Worm (Caenorhabditis elegans) whole organism, L1 larva: ENCODE data around the gene col-118.

Experiments used
- ceh-82 ChIP-seq, 3 experiments: fragments of 150-350 bp in 1 of 3; sonication (generic microtip) in 2 of 3; optimal IDR thresholded peaks; 2 replicates each; lab custom pipeline; 2014 to 2017; ENCODE audit warnings: missing biosample characterization in 3 of 3, missing genetic modification characterization in 3 of 3
- dpl-1 ChIP-seq, 3 experiments: fragments of 150-350 bp in 2 of 3; sonication (generic microtip) in 1 of 3; optimal IDR thresholded peaks; 2 replicates each; lab custom pipeline; 2014 to 2017; ENCODE audit warnings: missing biosample characterization in 3 of 3, missing genetic modification characterization in 3 of 3, missing genetic modification reagents in 3 of 3
- lin-39 ChIP-seq: fragments of 150-350 bp; optimal IDR thresholded peaks from 2 replicates; lab custom pipeline; 2014; ENCODE audit warnings: missing biosample characterization, missing genetic modification reagents, missing genetic modification characterization
- nhr-19 ChIP-seq: fragments of 200-800 bp; sonication (Bioruptor generic); conservative IDR thresholded peaks from 2 replicates; pipeline ENCODE4 v1.3.6; 2022; ENCODE audit warnings: missing genetic modification characterization, missing compliant biosample characterization

ce11 chrIV:8827500-8827899 is 20.5 kb upstream of the col-118 start, which contains the start of gene T28C6.7:
- TF ChIP-seq dpl-1 (GFP tag; optimal IDR thresholded peaks at IDR 0.05; lab: Kevin White, UChicago) (no peak), nhr-19 (GFP tag; lab: Robert Waterston, UW) (no peak), ceh-82 (tag; optimal IDR thresholded peaks at IDR 0.05; lab: Kevin White, UChicago) (no peak), lin-39 (tag; lab: Kevin White, UChicago) (no peak)
